Fruit fly (Drosophila melanogaster) whole organism, embryonic: ENCODE measurements around the gene CecA1.

Source experiments
- Aef1 ChIP-seq: fragments of 200-800 bp; sonication (Bioruptor generic); IDR thresholded peaks from 3 replicates; pipeline ENCODE4 v1.3.6; 2022; ENCODE audit warnings: missing biosample characterization, missing genetic modification characterization
- Bdp1 ChIP-seq: fragments of 200-800 bp; sonication (Bioruptor generic); optimal IDR thresholded peaks from 3 replicates; lab custom pipeline; 2016; ENCODE audit warnings: missing biosample characterization, missing genetic modification characterization
- CG11398 ChIP-seq: fragments of 200-800 bp; sonication (Bioruptor generic); optimal IDR thresholded peaks from 2 replicates; lab custom pipeline; 2016; ENCODE audit warnings: missing biosample characterization, missing genetic modification characterization
- CG12299 ChIP-seq: fragments of 200-800 bp; sonication (Bioruptor generic); optimal IDR thresholded peaks from 2 replicates; lab custom pipeline; 2018; ENCODE audit warnings: missing biosample characterization, mild to moderate bottlenecking, missing genetic modification characterization
- CG18619 ChIP-seq: fragments of 200-800 bp; sonication (Bioruptor generic); optimal IDR thresholded peaks from 3 replicates; lab custom pipeline; 2017; ENCODE audit warnings: missing biosample characterization, mild to moderate bottlenecking, missing genetic modification characterization
- CG31365 ChIP-seq: fragments of 200-800 bp; sonication (Bioruptor generic); optimal IDR thresholded peaks from 2 replicates; lab custom pipeline; 2018; ENCODE audit warnings: missing biosample characterization, mild to moderate bottlenecking, missing genetic modification characterization
- CG32772 ChIP-seq: fragments of 200-800 bp; sonication (Bioruptor generic); IDR thresholded peaks from 2 replicates; pipeline ENCODE4 v1.3.6; 2022; ENCODE audit warnings: missing biosample characterization, missing genetic modification characterization
- CG3726 ChIP-seq: fragments of 200-800 bp; sonication (Bioruptor generic); IDR thresholded peaks from 3 replicates; pipeline ENCODE4, ENCODE4 v1.3.6; 2022; ENCODE audit warnings: missing biosample characterization, missing genetic modification characterization
- CG4282 ChIP-seq: fragments of 200-800 bp; sonication (Bioruptor generic); optimal IDR thresholded peaks from 2 replicates; lab custom pipeline; 2016; ENCODE audit warnings: missing biosample characterization, missing genetic modification characterization
- CG8281 ChIP-seq: fragments of 200-800 bp; sonication (Bioruptor generic); optimal IDR thresholded peaks from 2 replicates; lab custom pipeline; 2018; ENCODE audit warnings: missing biosample characterization, mild to moderate bottlenecking, missing genetic modification characterization, moderate library complexity
- CG9727 ChIP-seq: fragments of 200-800 bp; sonication (Bioruptor generic); optimal IDR thresholded peaks from 3 replicates; lab custom pipeline; 2017; ENCODE audit warnings: missing biosample characterization, mild to moderate bottlenecking, missing genetic modification characterization
- Dfd ChIP-seq, 2 experiments: fragments of >200 bp; optimal IDR thresholded peaks; 2 replicates each; lab custom pipeline; 2017; ENCODE audit warnings: missing biosample characterization in 2 of 2, missing genetic modification characterization in 2 of 2
- Doc2 ChIP-seq: fragments of 200-800 bp; sonication (Bioruptor generic); IDR thresholded peaks from 2 replicates; pipeline ENCODE4 v1.3.6; 2022; ENCODE audit warnings: missing biosample characterization, missing genetic modification characterization
- Fer3 ChIP-seq: fragments of 200-800 bp; sonication (Bioruptor generic); optimal IDR thresholded peaks from 2 replicates; lab custom pipeline; 2018; ENCODE audit warnings: missing biosample characterization, mild to moderate bottlenecking, missing genetic modification characterization, moderate library complexity
- H15 ChIP-seq: fragments of 200-800 bp; sonication (Bioruptor generic); IDR thresholded peaks from 3 replicates; pipeline ENCODE4 v1.3.6; 2022; ENCODE audit warnings: missing biosample characterization, missing genetic modification characterization
- H2.0 ChIP-seq: fragments of 200-800 bp; sonication (Bioruptor generic); IDR thresholded peaks from 2 replicates; pipeline ENCODE4 v1.3.6; 2022; ENCODE audit warnings: missing biosample characterization, missing genetic modification characterization
- HHEX ChIP-seq: fragments of 200-800 bp; sonication (Bioruptor generic); optimal IDR thresholded peaks from 3 replicates; lab custom pipeline; 2017; ENCODE audit warnings: missing biosample characterization, mild to moderate bottlenecking, missing genetic modification characterization, missing genetic modification reagents
- Hand ChIP-seq: fragments of 200-800 bp; sonication (Bioruptor generic); optimal IDR thresholded peaks from 2 replicates; lab custom pipeline; 2017; ENCODE audit warnings: mild to moderate bottlenecking, missing biosample characterization, missing genetic modification reagents, missing genetic modification characterization
- Hr3 ChIP-seq: fragments of 200-800 bp; sonication (Bioruptor generic); optimal IDR thresholded peaks from 3 replicates; lab custom pipeline; 2016; ENCODE audit warnings: missing biosample characterization, missing genetic modification characterization
- Hr51 ChIP-seq, 2 experiments: fragments of 200-800 bp; sonication (Bioruptor generic); optimal IDR thresholded peaks; 2 replicates in 1 of 2; 3 replicates in 1 of 2; lab custom pipeline; 2016 to 2018; ENCODE audit warnings: missing biosample characterization in 2 of 2, missing genetic modification characterization in 2 of 2, mild to moderate bottlenecking in 1 of 2, moderate library complexity in 1 of 2
- Lpt ChIP-seq: fragments of >200 bp; optimal IDR thresholded peaks from 2 replicates; lab custom pipeline; 2018; ENCODE audit warnings: missing biosample characterization, missing genetic modification characterization
- MBD-R2 ChIP-seq: fragments of 200-800 bp; sonication (Bioruptor generic); IDR thresholded peaks from 2 replicates; pipeline ENCODE4 v1.3.6; 2022; ENCODE audit warnings: missing biosample characterization, missing genetic modification characterization
- MESR4 ChIP-seq: fragments of 200-800 bp; sonication (Bioruptor generic); optimal IDR thresholded peaks from 2 replicates; lab custom pipeline; 2018; ENCODE audit warnings: missing biosample characterization, mild to moderate bottlenecking, missing genetic modification characterization, moderate library complexity
- Meics ChIP-seq: fragments of 200-800 bp; sonication (Bioruptor generic); optimal IDR thresholded peaks from 2 replicates; lab custom pipeline; 2017; ENCODE audit warnings: missing biosample characterization, mild to moderate bottlenecking, missing genetic modification characterization
- Mes4 ChIP-seq: fragments of 200-800 bp; sonication (Bioruptor generic); optimal IDR thresholded peaks from 2 replicates; lab custom pipeline; 2016; ENCODE audit warnings: missing biosample characterization, missing genetic modification characterization
- Neu2 ChIP-seq: fragments of 200-800 bp; sonication (Bioruptor generic); optimal IDR thresholded peaks from 3 replicates; lab custom pipeline; 2016; ENCODE audit warnings: missing biosample characterization, missing genetic modification characterization, borderline replicate concordance
- Nf-YA ChIP-seq: fragments of 200-800 bp; sonication (Bioruptor generic); IDR thresholded peaks from 2 replicates; pipeline ENCODE4 v1.3.6; 2022; ENCODE audit warnings: missing biosample characterization, missing genetic modification characterization
- Pdp1 ChIP-seq, 2 experiments: fragments of 200-800 bp; sonication (Bioruptor generic); optimal IDR thresholded peaks; 3 replicates each; lab custom pipeline; 2016; ENCODE audit warnings: missing biosample characterization in 2 of 2, missing genetic modification characterization in 2 of 2, mild to moderate bottlenecking in 1 of 2, moderate library complexity in 1 of 2
- Ravus ChIP-seq: fragments of 200-800 bp; sonication (Bioruptor generic); IDR thresholded peaks from 2 replicates; pipeline ENCODE4 v1.3.6; 2022; ENCODE audit warnings: missing biosample characterization, missing genetic modification characterization
- Scr ChIP-seq: fragments of 200-800 bp; sonication (Bioruptor generic); IDR thresholded peaks from 2 replicates; pipeline ENCODE4 v1.3.6; 2022; ENCODE audit warnings: missing biosample characterization, missing genetic modification characterization; ENCODE audit not compliant: partially characterized antibody
- Sry-β ChIP-seq: fragments of 200-800 bp; sonication (Bioruptor generic); optimal IDR thresholded peaks from 2 replicates; lab custom pipeline; 2018; ENCODE audit warnings: missing biosample characterization, mild to moderate bottlenecking, missing genetic modification characterization, moderate library complexity
- ac ChIP-seq: fragments of 200-800 bp; sonication (Bioruptor generic); optimal IDR thresholded peaks from 3 replicates; lab custom pipeline; 2017; ENCODE audit warnings: missing biosample characterization, mild to moderate bottlenecking, missing genetic modification characterization
- amos ChIP-seq: fragments of 200-800 bp; sonication (Bioruptor generic); IDR thresholded peaks from 2 replicates; pipeline ENCODE4 v1.3.6; 2022; ENCODE audit warnings: missing biosample characterization, missing genetic modification characterization; ENCODE audit not compliant: partially characterized antibody
- ara ChIP-seq: fragments of 200-800 bp; sonication (Bioruptor generic); IDR thresholded peaks from 2 replicates; pipeline ENCODE4 v1.3.6; 2022; ENCODE audit warnings: missing biosample characterization, missing genetic modification characterization
- btn ChIP-seq: fragments of 200-800 bp; sonication (Bioruptor generic); optimal IDR thresholded peaks from 2 replicates; lab custom pipeline; 2016; ENCODE audit warnings: missing biosample characterization, missing genetic modification characterization
- caup ChIP-seq: fragments of 200-800 bp; sonication (Bioruptor generic); optimal IDR thresholded peaks from 3 replicates; lab custom pipeline; 2017; ENCODE audit warnings: missing biosample characterization, mild to moderate bottlenecking, missing genetic modification characterization, moderate library complexity; ENCODE audit not compliant: severe bottlenecking
- crp ChIP-seq, 2 experiments: fragments of 200-800 bp; sonication (Bioruptor generic); optimal IDR thresholded peaks; 2 replicates in 1 of 2; 3 replicates in 1 of 2; lab custom pipeline; 2017; ENCODE audit warnings: missing biosample characterization in 2 of 2, missing genetic modification characterization in 2 of 2, mild to moderate bottlenecking in 1 of 2, moderate library complexity in 1 of 2
- dan ChIP-seq: fragments of 200-800 bp; sonication (Bioruptor generic); IDR thresholded peaks from 2 replicates; pipeline ENCODE4 v1.3.6; 2022; ENCODE audit warnings: missing biosample characterization, missing genetic modification characterization
- esg ChIP-seq: fragments of 200-800 bp; sonication (Bioruptor generic); conservative IDR thresholded peaks from 2 replicates; pipeline ENCODE4 v1.3.6; 2022; ENCODE audit warnings: missing biosample characterization, missing genetic modification characterization
- fd102C ChIP-seq: fragments of 200-800 bp; sonication (Bioruptor generic); optimal IDR thresholded peaks from 2 replicates; lab custom pipeline; 2018; ENCODE audit warnings: missing biosample characterization, mild to moderate bottlenecking, missing genetic modification characterization, moderate library complexity
- hkb ChIP-seq, 2 experiments: fragments of 200-800 bp in 1 of 2; fragments of >200 bp in 1 of 2; sonication (Bioruptor generic) in 1 of 2; IDR thresholded peaks in 1 of 2; optimal IDR thresholded peaks in 1 of 2; 2 replicates each; pipeline versions ENCODE4 v1.3.6 to Lab custom; 2017 to 2022; ENCODE audit warnings: missing biosample characterization in 1 of 2, missing genetic modification characterization in 1 of 2
- ken ChIP-seq: fragments of 200-800 bp; sonication (Bioruptor generic); IDR thresholded peaks from 3 replicates; pipeline ENCODE4 v1.3.6; 2022; ENCODE audit warnings: missing biosample characterization, missing genetic modification characterization
- mld ChIP-seq: fragments of 200-800 bp; sonication (Bioruptor generic); IDR thresholded peaks from 3 replicates; pipeline ENCODE4 v1.3.6; 2022; ENCODE audit warnings: missing biosample characterization, missing genetic modification characterization; ENCODE audit not compliant: partially characterized antibody
- phol ChIP-seq: fragments of 200-800 bp; sonication (Bioruptor generic); optimal IDR thresholded peaks from 3 replicates; lab custom pipeline; 2018; ENCODE audit warnings: missing biosample characterization, mild to moderate bottlenecking, missing genetic modification characterization, moderate library complexity
- pita ChIP-seq: fragments of 200-800 bp; sonication (Bioruptor generic); optimal IDR thresholded peaks from 2 replicates; lab custom pipeline; 2017; ENCODE audit warnings: missing biosample characterization, mild to moderate bottlenecking, missing genetic modification characterization
- ssp ChIP-seq: fragments of 200-800 bp; sonication (Bioruptor generic); IDR thresholded peaks from 2 replicates; pipeline ENCODE4 v1.3.6; 2022; ENCODE audit warnings: missing biosample characterization, missing genetic modification characterization
- tap ChIP-seq: fragments of 200-800 bp; optimal IDR thresholded peaks from 3 replicates; lab custom pipeline; 2019; ENCODE audit warnings: missing biosample characterization, mild to moderate bottlenecking, missing genetic modification characterization, moderate library complexity
- vnd ChIP-seq: fragments of 200-800 bp; sonication (Bioruptor generic); IDR thresholded peaks from 3 replicates; pipeline ENCODE4 v1.3.6; 2022; ENCODE audit warnings: missing biosample characterization, missing genetic modification characterization; ENCODE audit not compliant: partially characterized antibody
- wek ChIP-seq: fragments of 200-800 bp; sonication (Bioruptor generic); optimal IDR thresholded peaks from 3 replicates; lab custom pipeline; 2018; ENCODE audit warnings: missing biosample characterization, mild to moderate bottlenecking, missing genetic modification characterization, moderate library complexity
- zfh1 ChIP-seq: fragments of 200-800 bp; sonication (Bioruptor generic); IDR thresholded peaks from 3 replicates; pipeline ENCODE4 v1.3.6; 2022; ENCODE audit warnings: missing biosample characterization, missing genetic modification characterization

Gene CecA1

DNA sequence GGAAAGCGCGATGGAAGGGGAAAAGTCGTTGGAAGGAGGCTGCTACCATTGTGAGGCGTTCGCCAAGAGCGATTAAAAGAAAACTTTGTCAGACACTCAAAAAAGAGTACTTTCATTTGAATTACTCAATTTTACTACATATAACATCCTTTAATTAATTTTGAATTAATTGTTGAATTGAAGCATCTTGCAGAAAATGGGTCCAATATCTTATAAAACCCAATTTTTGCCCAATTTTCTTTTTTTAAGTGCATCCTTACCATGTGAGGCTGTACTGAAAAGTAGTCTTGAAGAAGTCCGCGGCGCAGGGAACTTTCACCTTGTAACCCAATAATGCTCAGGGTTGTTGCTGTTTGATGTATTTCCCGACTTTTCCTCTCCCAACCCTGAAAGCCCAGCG is 24.6 kb downstream of the CecA1 start (continued):
- TF ChIP-seq zfh1 (GFP tag; lab: Robert Waterston, UW) (0 out of 3 replicates have a peak, but pooled peaks have one; percentile 24), amos (GFP tag; lab: Robert Waterston, UW) (no peak), ara (no peak), pita (no peak), Ravus (GFP tag; lab: Robert Waterston, UW) (no peak), Aef1 (GFP tag; lab: Robert Waterston, UW) (no peak), ssp (peak; percentile 19; the same call in 1 of the 2 replicates), phol (peak; percentile 47), vnd (GFP tag; lab: Robert Waterston, UW) (no peak), Meics (peak; percentile 8), Mes4 (no peak), mld (GFP tag; lab: Robert Waterston, UW) (no peak), CG3726 (GFP tag; lab: Robert Waterston, UW) (no peak), dan (GFP tag; lab: Robert Waterston, UW) (no peak), hkb (optimal IDR thresholded peaks at IDR 0.05; lab: Kevin White, UChicago) (no peak), hkb (GFP tag; IDR thresholded peaks at IDR 0.05; lab: Robert Waterston, UW) (peak; percentile 57), ac (GFP tag; lab: Kevin White, UChicago) (no peak), Sry-β (GFP tag; lab: Kevin White, UChicago) (no peak), Doc2 (no peak), tap (peak; percentile 35), Lpt (GFP tag; lab: Kevin White, UChicago) (no peak), btn (GFP tag; lab: Kevin White, UChicago) (no peak), CG8281 (tag; lab: Kevin White, UChicago) (no peak), fd102C (GFP tag; lab: Kevin White, UChicago) (no peak), MESR4 (GFP tag; lab: Kevin White, UChicago) (no peak), Hr3 (GFP tag; lab: Kevin White, UChicago) (no peak), caup (peak; percentile 16), CG12299 (tag; lab: Kevin White, UChicago) (no peak), CG4282 (GFP tag; lab: Kevin White, UChicago) (no peak), CG31365 (no peak), Pdp1 (GFP tag; optimal IDR thresholded peaks at IDR 0.05; lab: Kevin White, UChicago) (no peak), Dfd (GFP tag; optimal IDR thresholded peaks at IDR 0.05; lab: Kevin White, UChicago) (no peak), ken (GFP tag; lab: Robert Waterston, UW) (0 out of 3 replicates have a peak, but pooled peaks have one; percentile 32), Neu2 (GFP tag; lab: Kevin White, UChicago) (no peak), H15 (no peak), CG32772 (GFP tag; lab: Robert Waterston, UW) (0 out of 2 replicates have a peak, but pooled peaks have one; percentile 10), CG11398 (no peak), Hr51 (GFP tag; optimal IDR thresholded peaks at IDR 0.05; lab: Kevin White, UChicago) (peak in 1 of 2 experiments; percentile 56), CG9727 (no peak), H2.0 (GFP tag; lab: Robert Waterston, UW) (0 out of 2 replicates have a peak, but pooled peaks have one; percentile 17), crp (GFP tag; optimal IDR thresholded peaks at IDR 0.05; lab: Kevin White, UChicago) (no peak), Bdp1 (GFP tag; lab: Kevin White, UChicago) (no peak), CG18619 (GFP tag; lab: Kevin White, UChicago) (no peak), Scr (no peak), wek (GFP tag; lab: Kevin White, UChicago) (no peak), Fer3 (peak; percentile 24), MBD-R2 (GFP tag; lab: Robert Waterston, UW) (no peak), HHEX (GFP tag; lab: Kevin White, UChicago) (peak; percentile 17), Nf-YA (GFP tag; lab: Robert Waterston, UW) (no peak), esg (GFP tag; lab: Robert Waterston, UW) (no peak; the same call in 1 of the 2 replicates), Hand (GFP tag; lab: Kevin White, UChicago) (peak; percentile 8)
